Worm (Caenorhabditis elegans) whole organism, dauer: ENCODE results near the gene C06E1.1.

Experiments
- unc-62 ChIP-seq: sonication (generic microtip); optimal IDR thresholded peaks from 2 replicates; lab custom pipeline; 2017; ENCODE audit warnings: missing biosample characterization, missing genetic modification reagents, missing genetic modification characterization

Gene C06E1.1

DNA sequence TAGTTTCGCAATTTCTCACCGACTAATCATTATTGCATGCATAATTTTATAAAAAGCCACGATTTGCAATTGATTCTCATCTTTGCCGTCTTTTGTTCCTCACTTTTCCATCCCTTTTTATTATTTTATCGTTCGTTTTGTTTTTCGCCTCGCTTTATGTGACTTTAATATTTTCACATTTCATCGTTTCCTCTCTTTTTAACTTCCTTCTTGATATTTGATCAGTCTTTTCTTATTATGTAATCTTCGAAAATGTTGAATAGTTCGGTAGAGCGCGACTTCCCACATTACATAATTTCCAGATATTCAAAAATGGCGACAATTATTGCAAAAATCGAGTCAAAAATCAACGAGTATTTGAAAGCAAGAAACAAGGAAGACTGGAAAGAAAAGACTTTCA, at the start of gene C06E1.1:
C06E1.1 (plus strand) TSS at position 301 of the 400 bp plus-strand sequence.
- TF ChIP-seq unc-62 (GFP tag; lab: Kevin White, UChicago) = no peak

ce11 chrIII:8556836-8557385, 48.7 kb upstream of the C06E1.1 start, which contains the start of gene C02D5.2:
C02D5.2 (plus strand) TSS chrIII:8557335.
- TF ChIP-seq unc-62 (GFP tag; lab: Kevin White, UChicago) = no peak

DNA sequence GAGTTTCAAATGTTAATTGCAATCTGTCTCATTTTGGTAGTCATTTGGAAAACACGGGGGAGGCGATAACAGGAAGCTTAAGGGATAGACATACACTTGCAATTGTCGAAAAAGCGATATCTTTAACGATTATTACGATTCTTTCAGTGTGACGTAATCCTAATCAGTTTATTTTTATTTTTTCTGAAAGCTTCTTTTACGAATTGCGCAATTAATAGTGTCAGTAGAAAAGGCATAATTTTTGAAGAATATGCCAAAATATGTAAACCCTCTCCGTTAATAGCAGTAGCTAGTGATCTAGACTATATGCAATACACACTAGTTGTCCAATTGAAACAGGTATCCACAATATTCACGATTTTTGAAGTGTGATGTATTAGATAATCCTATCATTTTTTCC, 45.2 kb upstream of the C06E1.1 start:
- TF ChIP-seq unc-62 (GFP tag; lab: Kevin White, UChicago) = no peak

- TF ChIP-seq unc-62 (GFP tag; lab: Kevin White, UChicago) = no peak
These were observed 44.8 kb upstream of the C06E1.1 start, which contains the start of gene acdh-6 for ce11 chrIII:8560836-8561235. acdh-6 (plus strand) TSS chrIII:8561136.

DNA sequence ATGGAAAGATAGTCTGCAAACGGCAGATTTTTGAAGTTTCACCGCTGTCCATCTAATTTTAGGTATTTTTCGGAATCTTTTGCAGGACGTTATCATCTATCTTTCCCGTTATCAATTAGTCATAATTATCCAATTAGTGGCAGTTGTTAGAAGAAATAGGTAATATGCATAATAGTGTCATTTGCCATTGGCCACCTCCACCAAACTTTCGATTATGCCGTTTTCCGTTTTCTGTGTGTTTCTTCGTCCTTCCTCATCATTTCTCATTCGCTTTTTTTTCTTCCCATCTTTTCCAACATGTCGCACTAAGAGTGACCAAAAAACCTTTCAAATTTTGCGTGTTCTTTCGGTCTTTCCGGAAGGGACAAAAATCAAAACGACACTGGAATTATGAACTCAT, 41.3 kb upstream of the C06E1.1 start:
- no peak for TF ChIP-seq unc-62 (GFP tag; lab: Kevin White, UChicago)

- TF ChIP-seq unc-62 (GFP tag; lab: Kevin White, UChicago) = no peak
These were observed 35.3 kb upstream of the C06E1.1 start for ce11 chrIII:8570289-8570688.

DNA sequence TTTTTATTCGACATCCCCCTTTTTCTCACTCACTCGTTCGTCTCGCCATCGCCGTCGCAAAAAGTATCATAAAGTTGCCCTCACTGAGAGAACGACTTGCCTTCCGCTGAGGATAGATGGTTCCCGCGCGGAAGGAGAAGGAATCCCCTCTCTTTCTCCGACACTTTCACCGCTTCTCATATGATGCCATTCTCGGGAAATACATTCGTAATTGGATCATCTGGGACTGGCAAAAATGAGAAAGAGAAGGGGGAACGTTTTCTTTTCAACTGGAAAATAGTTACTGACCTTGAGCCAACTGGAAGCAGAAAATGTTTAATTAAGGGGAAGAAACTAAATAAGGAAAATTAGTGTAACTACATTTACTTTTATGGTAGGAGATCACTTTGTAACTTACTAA, 33.8 kb upstream of the C06E1.1 start:
- no peak for TF ChIP-seq unc-62 (GFP tag; lab: Kevin White, UChicago)

DNA sequence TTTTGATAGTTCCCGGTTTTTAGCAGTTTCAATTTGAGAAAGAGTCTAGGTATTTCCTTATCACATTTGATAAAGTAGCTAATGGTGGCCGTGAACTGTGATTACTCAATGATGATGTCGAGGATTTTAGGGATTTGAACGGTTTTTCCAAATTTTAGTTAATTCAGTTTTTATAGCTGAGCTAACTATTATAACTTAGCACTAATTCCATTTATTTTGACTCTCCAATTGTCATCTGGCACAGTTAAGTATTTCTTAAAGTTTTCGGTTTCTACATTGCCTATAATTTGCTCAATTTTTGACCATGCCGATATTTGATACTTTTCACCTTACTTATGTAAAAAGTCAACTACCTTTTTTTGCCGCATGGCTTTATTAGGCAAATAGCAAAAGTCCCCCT, 32.3 kb upstream of the C06E1.1 start:
- TF ChIP-seq unc-62 (GFP tag; lab: Kevin White, UChicago) = no peak

DNA sequence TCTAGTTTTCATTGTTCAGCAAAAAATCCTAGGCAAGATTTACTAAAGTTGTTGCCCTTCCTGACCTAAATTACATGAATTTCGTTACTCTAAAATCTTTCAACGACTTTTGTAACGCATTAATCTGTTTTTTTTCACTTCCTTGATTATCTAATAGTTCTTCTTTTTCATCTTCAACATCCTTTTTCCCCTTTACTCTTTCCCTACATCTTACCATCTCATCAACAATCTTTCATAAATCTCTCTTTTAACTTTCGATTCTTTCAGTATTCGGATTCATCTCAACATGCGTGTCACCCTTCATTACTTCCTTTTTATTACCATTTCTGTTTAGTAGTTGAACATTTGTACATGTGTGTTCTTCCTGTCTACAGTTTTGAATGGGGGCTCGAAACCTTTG, 31.8 kb upstream of the C06E1.1 start:
- no peak for TF ChIP-seq unc-62 (GFP tag; lab: Kevin White, UChicago)

ce11 chrIII:8574299-8574698, 31.3 kb upstream of the C06E1.1 start:
- no peak for TF ChIP-seq unc-62 (GFP tag; lab: Kevin White, UChicago)

- no peak for TF ChIP-seq unc-62 (GFP tag; lab: Kevin White, UChicago)
These were observed 30.1 kb upstream of the C06E1.1 start for ce11 chrIII:8575359-8576101.

DNA sequence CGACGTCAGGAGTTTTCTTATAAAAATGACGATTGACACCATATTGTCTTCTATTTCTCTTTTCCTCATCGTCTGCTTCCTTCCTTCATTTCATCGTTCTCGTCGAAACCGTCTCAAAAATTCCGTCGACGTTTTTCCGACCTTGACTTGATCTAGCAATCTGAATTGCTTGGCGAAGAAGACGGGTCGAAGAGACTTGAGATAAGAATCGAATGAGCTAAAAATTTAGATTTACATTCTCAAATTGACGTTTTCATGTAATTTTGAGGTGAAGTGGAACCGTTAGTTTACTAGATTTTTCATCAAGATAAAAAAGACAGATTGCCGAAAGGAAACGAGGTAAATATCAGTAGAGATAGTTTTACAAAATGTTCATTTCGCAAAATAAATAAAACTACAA, 28.1 kb upstream of the C06E1.1 start:
- TF ChIP-seq unc-62 (GFP tag; lab: Kevin White, UChicago) = no peak

DNA sequence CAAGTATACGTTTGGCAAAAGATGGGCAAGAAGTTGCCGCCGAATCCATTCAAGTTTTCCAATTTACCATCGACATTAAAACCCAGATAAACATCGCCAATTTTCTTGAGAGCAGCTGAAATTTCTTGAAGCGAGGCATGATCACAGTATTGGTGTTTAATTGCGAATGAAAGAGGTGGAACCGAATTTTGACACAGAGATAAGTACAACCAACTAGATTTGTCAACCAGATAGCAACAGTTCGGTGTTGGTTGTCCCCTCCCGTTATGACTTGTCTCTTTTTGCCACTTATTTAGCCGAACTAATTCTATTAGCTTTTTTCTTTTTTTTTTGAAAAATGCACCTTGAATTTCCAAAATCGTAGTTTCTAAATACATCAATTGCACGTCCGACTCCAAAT, 27.3 kb upstream of the C06E1.1 start:
- TF ChIP-seq unc-62 (GFP tag; lab: Kevin White, UChicago) = no peak

DNA sequence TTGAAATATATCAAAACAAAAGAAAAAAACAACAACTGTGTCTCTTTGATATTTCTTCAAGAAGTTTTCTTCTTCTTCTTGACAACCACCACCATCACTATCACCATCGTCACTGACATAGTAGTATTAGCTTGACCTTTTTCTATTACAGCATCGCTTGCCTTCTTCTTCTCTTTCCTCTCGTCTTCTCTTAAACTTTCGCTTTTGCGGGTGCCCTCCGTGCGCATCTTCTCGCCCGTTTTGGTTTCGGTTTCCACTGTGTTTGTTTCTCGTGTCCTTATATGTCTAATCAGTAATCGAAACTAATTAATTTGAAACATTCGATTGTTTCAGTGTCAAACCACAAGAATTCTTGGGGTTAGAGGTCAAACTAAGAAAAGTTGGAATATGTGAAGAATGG, 26.3 kb upstream of the C06E1.1 start:
- TF ChIP-seq unc-62 (GFP tag; lab: Kevin White, UChicago) = no peak

DNA sequence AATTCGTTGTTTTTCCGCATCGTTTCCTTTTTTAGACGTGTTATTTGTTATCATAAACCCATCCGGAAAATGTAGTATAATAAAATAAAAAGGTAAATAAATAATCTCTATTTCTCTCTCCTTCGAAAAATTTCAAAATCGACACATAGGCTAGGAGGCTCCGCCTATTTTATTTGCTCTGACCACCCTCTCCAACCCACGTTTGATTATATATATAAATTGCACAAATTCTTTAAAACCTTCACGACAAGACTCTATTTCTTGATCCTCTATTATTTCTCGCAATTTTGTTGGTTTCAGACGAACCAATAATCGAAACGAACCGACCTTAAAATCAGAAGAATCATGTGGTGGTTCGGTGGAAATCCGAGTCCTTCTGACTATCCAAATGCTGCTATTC, 24.8 kb upstream of the C06E1.1 start, which contains the start of gene doxa-1:
doxa-1 (plus strand) TSS at position 301 of the 400 bp plus-strand sequence.
- no peak for TF ChIP-seq unc-62 (GFP tag; lab: Kevin White, UChicago)

- TF ChIP-seq unc-62 (GFP tag; lab: Kevin White, UChicago) = no peak
These were observed 17.0 kb upstream of the C06E1.1 start, which contains the start of gene glr-1 for ce11 chrIII:8588592-8589153. glr-1 (minus strand) TSS chrIII:8588642.
